Worm (Caenorhabditis elegans) whole organism, mixed stage, embryonic: ENCODE results near the gene F28E10.1.

Source experiments
- bed-3 ChIP-seq: fragments of 200-800 bp; sonication (Bioruptor generic); optimal IDR thresholded peaks from 3 replicates; lab custom pipeline; 2018; ENCODE audit warnings: mild to moderate bottlenecking, missing genetic modification characterization, moderate library complexity, missing compliant biosample characterization
- cnd-1 ChIP-seq: fragments of 200-800 bp; sonication (Bioruptor generic); optimal IDR thresholded peaks from 2 replicates; lab custom pipeline; 2018; ENCODE audit warnings: mild to moderate bottlenecking, missing genetic modification characterization, missing compliant biosample characterization
- lin-13 ChIP-seq: fragments of 150-350 bp; optimal IDR thresholded peaks from 2 replicates; lab custom pipeline; 2014; ENCODE audit warnings: missing biosample characterization, missing genetic modification characterization
- lsy-2 ChIP-seq: fragments of 150-350 bp; optimal IDR thresholded peaks from 2 replicates; lab custom pipeline; 2014; ENCODE audit warnings: missing biosample characterization, missing genetic modification characterization
- nhr-2 ChIP-seq: fragments of 150-350 bp; optimal IDR thresholded peaks from 2 replicates; lab custom pipeline; 2014; ENCODE audit warnings: missing biosample characterization, missing genetic modification characterization
- snpc-4 ChIP-seq: fragments of 150-350 bp; optimal IDR thresholded peaks from 2 replicates; lab custom pipeline; 2014; ENCODE audit warnings: missing biosample characterization, missing genetic modification characterization
- ztf-11 ChIP-seq: fragments of 150-350 bp; optimal IDR thresholded peaks from 2 replicates; lab custom pipeline; 2014; ENCODE audit warnings: missing biosample characterization, missing genetic modification characterization

- TF ChIP-seq lin-13 (tag; lab: Kevin White, UChicago) (no peak), ztf-11 (tag; lab: Kevin White, UChicago) (no peak), nhr-2 (tag; lab: Kevin White, UChicago) (no peak), snpc-4 (tag; lab: Kevin White, UChicago) (no peak), bed-3 (GFP tag; lab: Kevin White, UChicago) (no peak), cnd-1 (no peak), lsy-2 (no peak)
These were observed 27.4 kb upstream of the F28E10.1 start for ce11 chrIV:4541195-4541594.
